Fruit fly (Drosophila melanogaster) whole organism, wandering third instar larva: ENCODE measurements around the gene CG7950.

Source experiments
- CG9705 ChIP-seq: fragments of 200-800 bp; sonication (Bioruptor generic); optimal IDR thresholded peaks from 2 replicates; lab custom pipeline; 2018; ENCODE audit warnings: missing biosample characterization, mild to moderate bottlenecking, missing genetic modification characterization
- Dfd ChIP-seq: fragments of >200 bp; optimal IDR thresholded peaks from 2 replicates; lab custom pipeline; 2017; ENCODE audit warnings: missing biosample characterization, missing genetic modification characterization
- Hnf4 ChIP-seq: fragments of 200-800 bp; sonication (Bioruptor generic); optimal IDR thresholded peaks from 2 replicates; lab custom pipeline; 2016; ENCODE audit warnings: missing biosample characterization, mild to moderate bottlenecking, missing genetic modification characterization
- Hr78 ChIP-seq: fragments of >200 bp; optimal IDR thresholded peaks from 2 replicates; lab custom pipeline; 2017; ENCODE audit warnings: missing biosample characterization, missing genetic modification characterization
- Jra ChIP-seq: sonication (Bioruptor generic); optimal IDR thresholded peaks from 2 replicates; lab custom pipeline; 2016; ENCODE audit warnings: missing biosample characterization, missing genetic modification characterization
- Mio ChIP-seq: sonication (Bioruptor generic); optimal IDR thresholded peaks from 2 replicates; lab custom pipeline; 2016; ENCODE audit warnings: missing biosample characterization, missing genetic modification characterization
- Myc ChIP-seq: fragments of >200 bp; optimal IDR thresholded peaks from 2 replicates; lab custom pipeline; 2017
- N ChIP-seq: fragments of >200 bp; optimal IDR thresholded peaks from 2 replicates; lab custom pipeline; 2018; ENCODE audit warnings: missing biosample characterization, missing external identifiers, missing genetic modification characterization
- OdsH ChIP-seq: fragments of 200-800 bp; sonication (Bioruptor generic); optimal IDR thresholded peaks from 2 replicates; lab custom pipeline; 2016; ENCODE audit warnings: missing biosample characterization, mild to moderate bottlenecking, missing genetic modification characterization
- Vsx2 ChIP-seq: fragments of 200-300, 225-300 bp; sonication (Bioruptor generic); optimal IDR thresholded peaks from 2 replicates; lab custom pipeline; 2018; ENCODE audit warnings: missing biosample characterization, missing genetic modification characterization; ENCODE audit not compliant: partially characterized antibody
- dl ChIP-seq, 2 experiments: fragments of 175-275, 200-275 bp in 1 of 2; fragments of 200-275 bp in 1 of 2; sonication (Bioruptor generic); optimal IDR thresholded peaks; lab custom pipeline; 2018; ENCODE audit warnings: mild to moderate bottlenecking in 2 of 2, missing biosample characterization in 2 of 2, missing genetic modification characterization in 2 of 2, moderate library complexity in 2 of 2; ENCODE audit not compliant: partially characterized antibody in 2 of 2, insufficient read depth in 1 of 2
- jim ChIP-seq: fragments of 175-275, 200-325 bp; sonication (Bioruptor generic); optimal IDR thresholded peaks from 2 replicates; lab custom pipeline; 2016; ENCODE audit warnings: missing biosample characterization, mild to moderate bottlenecking, missing genetic modification characterization
- pan ChIP-seq: fragments of >200 bp; optimal IDR thresholded peaks from 2 replicates; lab custom pipeline; 2017
- usp ChIP-seq: fragments of >200 bp; optimal IDR thresholded peaks from 2 replicates; lab custom pipeline; 2017; ENCODE audit warnings: missing biosample characterization, missing genetic modification characterization

- no peak for TF ChIP-seq Mio (GFP tag; lab: Kevin White, UChicago)
- TF ChIP-seq Myc = no peak
- no peak for TF ChIP-seq usp (GFP tag; lab: Kevin White, UChicago)
- no peak for TF ChIP-seq Hnf4
- TF ChIP-seq CG9705 (GFP tag; lab: Kevin White, UChicago) = no peak
- no peak for TF ChIP-seq jim (GFP tag; lab: Kevin White, UChicago)
- no peak for TF ChIP-seq dl (GFP tag; optimal IDR thresholded peaks at IDR 0.05; lab: Kevin White, UChicago; ENCODE audit: insufficient read depth in 1 of 2, partially characterized antibody in 2 of 2)
- no peak for TF ChIP-seq Vsx2
- no peak for TF ChIP-seq N (GFP tag; lab: Kevin White, UChicago)
- no peak for TF ChIP-seq Dfd (GFP tag; lab: Kevin White, UChicago)
- no peak for TF ChIP-seq OdsH (GFP tag; lab: Kevin White, UChicago)
- TF ChIP-seq pan = no peak
- TF ChIP-seq Hr78 = no peak
- TF ChIP-seq Jra (GFP tag; lab: Kevin White, UChicago) = no peak
Observed at dm6 chr3R:30107718-30108117, 51.1 kb downstream of the CG7950 start.
